Worm (Caenorhabditis elegans): ENCODE results near the gene cth-1.

- TF ChIP-seq ama-1 (optimal IDR thresholded peaks at IDR 0.05), result no peak
- no peak for TF ChIP-seq rnt-1 (tag; optimal IDR thresholded peaks at IDR 0.05)
- TF ChIP-seq mec-3 (tag; optimal IDR thresholded peaks at IDR 0.05; ENCODE audit: borderline replicate concordance), result no peak
- no peak for TF ChIP-seq T23F11.4 (GFP tag; optimal IDR thresholded peaks at IDR 0.05)
- no peak for TF ChIP-seq C38D4.7 (GFP tag; optimal IDR thresholded peaks at IDR 0.05)
- no peak for TF ChIP-seq pha-4 (tag; optimal IDR thresholded peaks at IDR 0.05)
- no peak for TF ChIP-seq hlh-30 (tag; optimal IDR thresholded peaks at IDR 0.05; ENCODE audit: insufficient read depth)
- TF ChIP-seq syd-9 (tag; optimal IDR thresholded peaks at IDR 0.05), result no peak
- no peak for TF ChIP-seq fax-1 (tag; optimal IDR thresholded peaks at IDR 0.05)
- no peak for TF ChIP-seq sox-4 (tag; optimal IDR thresholded peaks at IDR 0.05)
- TF ChIP-seq unc-55 (GFP tag; optimal IDR thresholded peaks at IDR 0.05), result no peak
- TF ChIP-seq C08G9.2 (tag; optimal IDR thresholded peaks at IDR 0.05), result no peak
- TF ChIP-seq unc-86 (tag; optimal IDR thresholded peaks at IDR 0.05), result no peak
- TF ChIP-seq odd-2 (tag; optimal IDR thresholded peaks at IDR 0.05), result no peak
Observed at ce11 chrV:16075250-16075709, 25.2 kb upstream of the cth-1 start, which contains the start of the genes F14H3.12 and srj-29.
